Worm (Caenorhabditis elegans): ENCODE data around the gene EEED8.12.

DNA sequence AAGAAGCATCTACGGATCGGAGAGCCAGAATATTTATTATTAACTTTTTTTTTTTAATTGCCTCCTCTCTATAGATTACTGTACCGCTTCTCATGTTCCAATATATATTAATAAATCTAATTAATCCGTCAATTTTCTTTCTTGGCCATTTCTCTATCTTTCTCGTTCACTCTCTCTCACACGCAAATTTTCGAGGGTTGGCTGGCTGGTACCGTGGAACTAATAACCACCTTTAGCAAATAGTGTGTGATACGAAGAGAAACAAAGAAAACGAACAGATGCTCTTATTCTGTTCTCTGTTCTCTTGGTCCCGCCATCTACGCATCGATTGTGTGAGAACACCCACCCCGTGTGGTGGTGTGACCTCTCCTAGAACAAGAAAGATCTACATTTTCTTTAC lies 9.5 kb upstream of the EEED8.12 start:
- TF ChIP-seq him-1 (tag; optimal IDR thresholded peaks at IDR 0.05): no peak
- no peak for TF ChIP-seq dao-5 (tag; optimal IDR thresholded peaks at IDR 0.05)
- TF ChIP-seq W03F9.2 (tag; optimal IDR thresholded peaks at IDR 0.05): no peak
